Worm (Caenorhabditis elegans) whole organism, L4/young adult: Measurements from ENCODE around the gene H01G02.1.

ENCODE experiments used
- W03F9.2 ChIP-seq: fragments of 150-350 bp; optimal IDR thresholded peaks from 2 replicates; lab custom pipeline; 2014; ENCODE audit warnings: missing biosample characterization, missing genetic modification characterization
- dao-5 ChIP-seq: sonication (generic microtip); optimal IDR thresholded peaks from 2 replicates; lab custom pipeline; 2016; ENCODE audit warnings: missing genotype, missing genetic modification characterization, moderate library complexity, missing compliant biosample characterization
- him-1 ChIP-seq: sonication (generic microtip); optimal IDR thresholded peaks from 2 replicates; lab custom pipeline; 2016; ENCODE audit warnings: missing genotype, missing genetic modification reagents, missing genetic modification characterization, missing compliant biosample characterization

The H01G02.1 gene

ce11 chrIV:11773692-11774225, 30.2 kb downstream of the H01G02.1 start, which contains the start of gene lips-5:
Gene lips-5 (minus strand): TSS chrIV:11773742.
- TF ChIP-seq dao-5 (tag; lab: Kevin White, UChicago) (no peak), him-1 (tag; lab: Kevin White, UChicago) (no peak), W03F9.2 (tag; lab: Kevin White, UChicago) (no peak)

- TF ChIP-seq W03F9.2 (tag; lab: Kevin White, UChicago) (no peak), dao-5 (tag; lab: Kevin White, UChicago) (no peak), him-1 (tag; lab: Kevin White, UChicago) (no peak)
Measured at ce11 chrIV:11772119-11772518, 31.8 kb downstream of the H01G02.1 start.

- no peak for TF ChIP-seq him-1 (tag; lab: Kevin White, UChicago)
- TF ChIP-seq dao-5 (tag; lab: Kevin White, UChicago) = no peak
- no peak for TF ChIP-seq W03F9.2 (tag; lab: Kevin White, UChicago)
Measured at ce11 chrIV:11771064-11771463, 32.9 kb downstream of the H01G02.1 start.

ce11 chrIV:11769769-11770168, 34.2 kb downstream of the H01G02.1 start:
- TF ChIP-seq W03F9.2 (tag; lab: Kevin White, UChicago) (no peak), him-1 (tag; lab: Kevin White, UChicago) (no peak), dao-5 (tag; lab: Kevin White, UChicago) (no peak)

- TF ChIP-seq him-1 (tag; lab: Kevin White, UChicago) (peak; percentile 77), dao-5 (tag; lab: Kevin White, UChicago) (no peak)
Measured at ce11 chrIV:11765507-11765906, 38.4 kb downstream of the H01G02.1 start.

- TF ChIP-seq dao-5 (tag; lab: Kevin White, UChicago) = no peak
Measured at ce11 chrIV:11760700-11761459, 43.1 kb downstream of the H01G02.1 start, which contains the start of gene T12A7.2. Gene T12A7.2 (minus strand): TSS chrIV:11761111.

- TF ChIP-seq him-1 (tag; lab: Kevin White, UChicago) (no peak), dao-5 (tag; lab: Kevin White, UChicago) (no peak), W03F9.2 (tag; lab: Kevin White, UChicago) (no peak)
Measured at ce11 chrIV:11759852-11760251, 44.1 kb downstream of the H01G02.1 start.

- TF ChIP-seq dao-5 (tag; lab: Kevin White, UChicago) (no peak), him-1 (tag; lab: Kevin White, UChicago) (peak; percentile 77)
Measured at ce11 chrIV:11755907-11756306, 48.0 kb downstream of the H01G02.1 start, which contains the start of gene T12A7.9. Gene T12A7.9 (minus strand): TSS chrIV:11756007.

ce11 chrIV:11755003-11755402, 49.0 kb downstream of the H01G02.1 start, which contains the start of gene T12A7.10:
Gene T12A7.10 (minus strand): TSS chrIV:11755103.
- no peak for TF ChIP-seq dao-5 (tag; lab: Kevin White, UChicago)

- TF ChIP-seq him-1 (tag; lab: Kevin White, UChicago) (no peak), W03F9.2 (tag; lab: Kevin White, UChicago) (no peak), dao-5 (tag; lab: Kevin White, UChicago) (no peak)
Measured at ce11 chrIV:11754328-11754727, 49.6 kb downstream of the H01G02.1 start, which contains the start of gene scl-18. Gene scl-18 (minus strand): TSS chrIV:11754428.
